Fruit fly (Drosophila melanogaster) whole organism, embryonic: Measurements from ENCODE around the gene CG9389.

Experiments used
- CG11247 ChIP-seq: fragments of 200-800 bp; sonication (Bioruptor generic); IDR thresholded peaks from 2 replicates; pipeline ENCODE4 v1.3.6; 2022; ENCODE audit warnings: missing biosample characterization, missing genetic modification characterization
- CG12769 ChIP-seq: fragments of 200-800 bp; sonication (Bioruptor generic); optimal IDR thresholded peaks from 2 replicates; lab custom pipeline; 2019; ENCODE audit warnings: missing biosample characterization, mild to moderate bottlenecking, missing genetic modification characterization, moderate library complexity
- CG13624 ChIP-seq: fragments of 200-800 bp; sonication (Bioruptor generic); optimal IDR thresholded peaks from 2 replicates; lab custom pipeline; 2016; ENCODE audit warnings: missing biosample characterization, missing genetic modification characterization
- CG13894 ChIP-seq: fragments of 200-800 bp; sonication (Bioruptor generic); optimal IDR thresholded peaks from 3 replicates; lab custom pipeline; 2018; ENCODE audit warnings: missing biosample characterization, mild to moderate bottlenecking, missing genetic modification characterization, moderate library complexity
- CG1602 ChIP-seq: fragments of 200-800 bp; sonication (Bioruptor generic); optimal IDR thresholded peaks from 3 replicates; lab custom pipeline; 2016; ENCODE audit warnings: missing biosample characterization, missing genetic modification characterization
- CG17361 ChIP-seq: fragments of 200-800 bp; sonication (Bioruptor generic); IDR thresholded peaks from 3 replicates; pipeline ENCODE4 v1.3.6; 2022; ENCODE audit warnings: missing biosample characterization, missing genetic modification characterization
- CG1792 ChIP-seq: fragments of 200-800 bp; sonication (Bioruptor generic); optimal IDR thresholded peaks from 2 replicates; lab custom pipeline; 2016; ENCODE audit warnings: missing biosample characterization, missing genetic modification characterization
- CG2120 ChIP-seq: fragments of 200-800 bp; sonication (Bioruptor generic); optimal IDR thresholded peaks from 3 replicates; lab custom pipeline; 2016; ENCODE audit warnings: missing biosample characterization, missing genetic modification characterization
- CG2199 ChIP-seq: fragments of 200-800 bp; sonication (Bioruptor generic); IDR thresholded peaks from 3 replicates; pipeline ENCODE4 v1.3.6; 2022; ENCODE audit warnings: missing biosample characterization, missing genetic modification characterization
- CG3838 ChIP-seq: fragments of 200-800 bp; sonication (Bioruptor generic); optimal IDR thresholded peaks from 3 replicates; lab custom pipeline; 2016; ENCODE audit warnings: missing biosample characterization, missing genetic modification characterization
- CG5180 ChIP-seq: fragments of 200-800 bp; sonication (Bioruptor generic); optimal IDR thresholded peaks from 3 replicates; lab custom pipeline; 2017; ENCODE audit warnings: missing biosample characterization, missing genetic modification characterization, mild to moderate bottlenecking, moderate library complexity, missing genetic modification reagents
- CG5953 ChIP-seq: fragments of 200-800 bp; sonication (Bioruptor generic); IDR thresholded peaks from 2 replicates; pipeline ENCODE4 v1.3.6; 2022; ENCODE audit warnings: missing biosample characterization, missing genetic modification characterization
- CG8944 ChIP-seq: fragments of 200-800 bp; sonication (Bioruptor generic); optimal IDR thresholded peaks from 3 replicates; lab custom pipeline; 2016; ENCODE audit warnings: missing biosample characterization, missing genetic modification characterization
- Camta ChIP-seq: fragments of 200-800 bp; sonication (Bioruptor generic); optimal IDR thresholded peaks from 2 replicates; lab custom pipeline; 2016; ENCODE audit warnings: missing biosample characterization, missing genetic modification characterization
- D19B ChIP-seq: fragments of 200-800 bp; sonication (Bioruptor generic); optimal IDR thresholded peaks from 2 replicates; lab custom pipeline; 2017; ENCODE audit warnings: missing biosample characterization, mild to moderate bottlenecking, missing genetic modification characterization
- ERR ChIP-seq: fragments of 200-800 bp; sonication (Bioruptor generic); optimal IDR thresholded peaks from 2 replicates; lab custom pipeline; 2016; ENCODE audit warnings: missing biosample characterization, missing genetic modification characterization
- MESR4 ChIP-seq: fragments of 200-800 bp; sonication (Bioruptor generic); optimal IDR thresholded peaks from 2 replicates; lab custom pipeline; 2018; ENCODE audit warnings: missing biosample characterization, mild to moderate bottlenecking, missing genetic modification characterization, moderate library complexity
- NC2α ChIP-seq: fragments of 200-800 bp; sonication (Bioruptor generic); optimal IDR thresholded peaks from 2 replicates; lab custom pipeline; 2016; ENCODE audit warnings: missing biosample characterization, missing genetic modification characterization
- Optix ChIP-seq: fragments of 200-800 bp; sonication (Bioruptor generic); IDR thresholded peaks from 3 replicates; pipeline ENCODE4 v1.3.6; 2022; ENCODE audit warnings: missing biosample characterization, missing genetic modification characterization
- Taf1 ChIP-seq: fragments of 200-800 bp; sonication (Bioruptor generic); IDR thresholded peaks from 2 replicates; pipeline ENCODE4 v1.3.6; 2022; ENCODE audit warnings: missing biosample characterization, missing genetic modification characterization
- abd-A ChIP-seq: fragments of 200-800 bp; sonication (Bioruptor generic); optimal IDR thresholded peaks from 3 replicates; lab custom pipeline; 2019; ENCODE audit warnings: missing biosample characterization, mild to moderate bottlenecking, missing genetic modification characterization, moderate library complexity
- ase ChIP-seq: fragments of 200-800 bp; sonication (Bioruptor generic); IDR thresholded peaks from 3 replicates; pipeline ENCODE4 v1.3.6; 2022; ENCODE audit warnings: missing biosample characterization, missing genetic modification characterization
- bsh ChIP-seq, 2 experiments: fragments of 200-800 bp; sonication (Bioruptor generic); optimal IDR thresholded peaks; 2 replicates each; lab custom pipeline; 2017 to 2018; ENCODE audit warnings: mild to moderate bottlenecking in 2 of 2, missing biosample characterization in 2 of 2, missing genetic modification characterization in 2 of 2, moderate library complexity in 1 of 2
- chinmo ChIP-seq: fragments of 200-800 bp; sonication (Bioruptor generic); IDR thresholded peaks from 4 replicates; pipeline ENCODE4 v1.3.6; 2022; ENCODE audit warnings: missing biosample characterization, missing genetic modification characterization; ENCODE audit not compliant: partially characterized antibody
- da ChIP-seq: fragments of 200-800 bp; sonication (Bioruptor generic); optimal IDR thresholded peaks from 2 replicates; lab custom pipeline; 2016; ENCODE audit warnings: missing biosample characterization, missing genetic modification characterization
- hkb ChIP-seq, 2 experiments: fragments of 200-800 bp in 1 of 2; fragments of >200 bp in 1 of 2; sonication (Bioruptor generic) in 1 of 2; IDR thresholded peaks in 1 of 2; optimal IDR thresholded peaks in 1 of 2; 2 replicates each; pipeline versions ENCODE4 v1.3.6 to Lab custom; 2017 to 2022; ENCODE audit warnings: missing biosample characterization in 1 of 2, missing genetic modification characterization in 1 of 2
- kni ChIP-seq: fragments of 200-800 bp; sonication (Bioruptor generic); optimal IDR thresholded peaks from 3 replicates; lab custom pipeline; 2017; ENCODE audit warnings: mild to moderate bottlenecking, missing biosample characterization, missing genetic modification reagents, missing genetic modification characterization
- lola ChIP-seq, 3 experiments: fragments of >200 bp in 2 of 3; fragments of 200-800 bp in 1 of 3; sonication (Bioruptor generic) in 1 of 3; optimal IDR thresholded peaks; 2 replicates each; lab custom pipeline; 2017 to 2019; ENCODE audit warnings: missing biosample characterization in 3 of 3, missing genetic modification characterization in 3 of 3, mild to moderate bottlenecking in 1 of 3, moderate library complexity in 1 of 3
- nerfin-1 ChIP-seq: fragments of 200-800 bp; sonication (Bioruptor generic); optimal IDR thresholded peaks from 3 replicates; lab custom pipeline; 2019; ENCODE audit warnings: missing biosample characterization, mild to moderate bottlenecking, missing genetic modification characterization, moderate library complexity
- sd ChIP-seq: fragments of 200-800 bp; sonication (Bioruptor generic); optimal IDR thresholded peaks from 3 replicates; lab custom pipeline; 2018; ENCODE audit warnings: missing biosample characterization, mild to moderate bottlenecking, missing genetic modification characterization, moderate library complexity
- sens ChIP-seq: fragments of 200-800 bp; sonication (Bioruptor generic); peaks from one replicate; lab custom pipeline; 2016; ENCODE audit warnings: missing biosample characterization, missing genetic modification characterization
- so ChIP-seq: fragments of 200-800 bp; sonication (Bioruptor generic); IDR thresholded peaks from 3 replicates; pipeline ENCODE4 v1.3.6; 2022; ENCODE audit warnings: missing biosample characterization, missing genetic modification characterization
- vvl ChIP-seq: fragments of 200-800 bp; sonication (Bioruptor generic); IDR thresholded peaks from 2 replicates; pipeline ENCODE4 v1.3.6; 2022; ENCODE audit warnings: missing biosample characterization, missing genetic modification characterization

The CG9389 gene

dm6 chr3L:21299203-21299602 lies 28.8 kb upstream of the CG9389 start:
- TF ChIP-seq chinmo (GFP tag; lab: Robert Waterston, UW) (0 out of 4 replicates have a peak, but pooled peaks have one; percentile 37), da (GFP tag; lab: Kevin White, UChicago) (no peak), Camta (no peak), Taf1 (no peak), so (GFP tag; lab: Robert Waterston, UW) (no peak), sd (tag; lab: Kevin White, UChicago) (peak; percentile 82), abd-A (peak; percentile 86), CG13894 (tag; lab: Kevin White, UChicago) (peak; percentile 45), ERR (GFP tag; lab: Kevin White, UChicago) (no peak), CG1792 (GFP tag; lab: Kevin White, UChicago) (no peak)

dm6 chr3L:21298375-21298774 lies 28.0 kb upstream of the CG9389 start, which contains the start of gene CG43702:
Gene CG43702 (plus strand): TSS chr3L:21298675.
- TF ChIP-seq sens (GFP tag; lab: Kevin White, UChicago), result peak; percentile 22
- TF ChIP-seq bsh (GFP tag; optimal IDR thresholded peaks at IDR 0.05; lab: Kevin White, UChicago), result no peak
- no peak for TF ChIP-seq CG5953 (GFP tag; lab: Robert Waterston, UW)

dm6 chr3L:21297703-21298102 lies 27.3 kb upstream of the CG9389 start, which contains the start of gene Edg78E:
Gene Edg78E (minus strand): TSS chr3L:21297803.
- TF ChIP-seq CG17361 (GFP tag; lab: Robert Waterston, UW) (no peak), CG2120 (GFP tag; lab: Kevin White, UChicago) (no peak), hkb (optimal IDR thresholded peaks at IDR 0.05; lab: Kevin White, UChicago) (no peak), hkb (GFP tag; IDR thresholded peaks at IDR 0.05; lab: Robert Waterston, UW) (no peak), Optix (GFP tag; lab: Robert Waterston, UW) (no peak), CG3838 (GFP tag; lab: Kevin White, UChicago) (no peak), kni (GFP tag; lab: Kevin White, UChicago) (no peak), vvl (GFP tag; lab: Robert Waterston, UW) (no peak), ase (no peak), NC2α (GFP tag; lab: Kevin White, UChicago) (no peak), CG5180 (GFP tag; lab: Kevin White, UChicago) (no peak), MESR4 (GFP tag; lab: Kevin White, UChicago) (no peak), nerfin-1 (tag; lab: Kevin White, UChicago) (no peak), CG1602 (GFP tag; lab: Kevin White, UChicago) (no peak), CG8944 (GFP tag; lab: Kevin White, UChicago) (no peak)

dm6 chr3L:21294202-21294601 lies 23.8 kb upstream of the CG9389 start, which contains the start of gene Cpr78Cb:
Gene Cpr78Cb (plus strand): TSS chr3L:21294492.
- TF ChIP-seq CG13894 (tag; lab: Kevin White, UChicago) (peak; percentile 22), lola (GFP tag; optimal IDR thresholded peaks at IDR 0.05; lab: Kevin White, UChicago) (peak in 1 of 3 experiments; percentile 49), CG2199 (0 out of 3 replicates have a peak, but pooled peaks have one; percentile 53), D19B (GFP tag; lab: Kevin White, UChicago) (no peak), CG12769 (tag; lab: Kevin White, UChicago) (peak; percentile 47), abd-A (peak; percentile 80), chinmo (GFP tag; lab: Robert Waterston, UW) (0 out of 4 replicates have a peak, but pooled peaks have one; percentile 6), CG11247 (GFP tag; lab: Robert Waterston, UW) (0 out of 2 replicates have a peak, but pooled peaks have one; percentile 44), vvl (GFP tag; lab: Robert Waterston, UW) (peak; percentile 65; the same call in 1 of the 2 replicates), CG13624 (GFP tag; lab: Kevin White, UChicago) (no peak)
